Fruit fly (Drosophila melanogaster): ENCODE results near the gene CG32278.
A peak's percentile ranks its signal among the peaks of the same experiment; 100 is the strongest.

The CG32278 gene

dm6 chr3L:3187263-3187662 is 18.2 kb downstream of the CG32278 start, which contains the start of gene CG14957:
Gene CG14957, plus strand, starts transcription at chr3L:3187563.
- no peak for TF ChIP-seq CG17801 (GFP tag; optimal IDR thresholded peaks at IDR 0.05; ENCODE audit: partially characterized antibody)

- no peak for TF ChIP-seq CG17801 (GFP tag; optimal IDR thresholded peaks at IDR 0.05; ENCODE audit: partially characterized antibody)
These were observed 20.6 kb downstream of the CG32278 start, which contains the start of the genes CG42525 and CG14958 for dm6 chr3L:3189647-3190046. Gene CG42525, minus strand, starts transcription at chr3L:3189747. Gene CG14958, plus strand, starts transcription at chr3L:3189978.

- TF ChIP-seq CG17801 (GFP tag; optimal IDR thresholded peaks at IDR 0.05; ENCODE audit: partially characterized antibody) = no peak
These were observed 23.3 kb downstream of the CG32278 start, which contains the start of gene CG14965 for dm6 chr3L:3192333-3192894. Gene CG14965, minus strand, starts transcription at chr3L:3192491.

- TF ChIP-seq CG17801 (GFP tag; optimal IDR thresholded peaks at IDR 0.05; ENCODE audit: partially characterized antibody) = peak; percentile 98
These were observed 23.8 kb downstream of the CG32278 start, which contains the start of gene Hsp83 for dm6 chr3L:3192912-3193311. Gene Hsp83, plus strand, starts transcription at chr3L:3192969.

- TF ChIP-seq CG17801 (GFP tag; optimal IDR thresholded peaks at IDR 0.05; ENCODE audit: partially characterized antibody) = peak; percentile 86
These were observed 25.0 kb downstream of the CG32278 start for dm6 chr3L:3194059-3194458.

- peak; percentile 58 for TF ChIP-seq CG17801 (GFP tag; optimal IDR thresholded peaks at IDR 0.05; ENCODE audit: partially characterized antibody)
These were observed 28.4 kb downstream of the CG32278 start, which contains the start of gene CG14966 for dm6 chr3L:3197464-3197863. Gene CG14966, minus strand, starts transcription at chr3L:3197631.

dm6 chr3L:3198447-3199402 is 29.6 kb downstream of the CG32278 start, which contains the start of the genes CG32276 and gry:
Gene CG32276, minus strand, starts transcription at chr3L:3199047.
Gene gry, plus strand, starts transcription at chr3L:3199090.
- TF ChIP-seq CG17801 (GFP tag; optimal IDR thresholded peaks at IDR 0.05; ENCODE audit: partially characterized antibody) = peak; percentile 89

- no peak for TF ChIP-seq CG17801 (GFP tag; optimal IDR thresholded peaks at IDR 0.05; ENCODE audit: partially characterized antibody)
These were observed 34.0 kb downstream of the CG32278 start, which contains the start of gene CG32271 for dm6 chr3L:3203062-3203461. Gene CG32271, minus strand, starts transcription at chr3L:3203162.

dm6 chr3L:3204348-3204747 is 35.3 kb downstream of the CG32278 start, which contains the start of gene CG33159:
Gene CG33159, minus strand, starts transcription at chr3L:3204448.
- no peak for TF ChIP-seq CG17801 (GFP tag; optimal IDR thresholded peaks at IDR 0.05; ENCODE audit: partially characterized antibody)

dm6 chr3L:3205349-3205748 is 36.3 kb downstream of the CG32278 start, which contains the start of gene CG32277:
Gene CG32277, minus strand, starts transcription at chr3L:3205449.
- no peak for TF ChIP-seq CG17801 (GFP tag; optimal IDR thresholded peaks at IDR 0.05; ENCODE audit: partially characterized antibody)

- no peak for TF ChIP-seq CG17801 (GFP tag; optimal IDR thresholded peaks at IDR 0.05; ENCODE audit: partially characterized antibody)
These were observed 37.2 kb downstream of the CG32278 start, which contains the start of gene CG33160 for dm6 chr3L:3206263-3206662. Gene CG33160, minus strand, starts transcription at chr3L:3206363.

- TF ChIP-seq CG17801 (GFP tag; optimal IDR thresholded peaks at IDR 0.05; ENCODE audit: partially characterized antibody) = no peak
These were observed 39.8 kb downstream of the CG32278 start, which contains the start of the genes CG32269 and CG32270 for dm6 chr3L:3208895-3209294. Gene CG32269, minus strand, starts transcription at chr3L:3208985. Gene CG32270, minus strand, starts transcription at chr3L:3208985.

- TF ChIP-seq CG17801 (GFP tag; optimal IDR thresholded peaks at IDR 0.05; ENCODE audit: partially characterized antibody) = no peak
These were observed 49.8 kb downstream of the CG32278 start, which contains the start of the genes hob and nSMase for dm6 chr3L:3218859-3219258. Gene hob, minus strand, starts transcription at chr3L:3218920. Gene nSMase, plus strand, starts transcription at chr3L:3219156.
